Fruit fly (Drosophila melanogaster) whole organism, pupa: ENCODE data around the gene CG7840.

Experiments
- CG10348 ChIP-seq: fragments of 200-800 bp; sonication (Bioruptor generic); IDR thresholded peaks from 2 replicates; pipeline ENCODE4 v1.3.6; 2022; ENCODE audit warnings: missing biosample characterization, missing genetic modification characterization
- CG12605 ChIP-seq: fragments of 200-800 bp; sonication (Bioruptor generic); IDR thresholded peaks from 2 replicates; pipeline ENCODE4 v1.3.6; 2022; ENCODE audit warnings: missing biosample characterization, missing genetic modification characterization
- CG13204 ChIP-seq: fragments of 200-800 bp; sonication (Bioruptor generic); optimal IDR thresholded peaks from 2 replicates; lab custom pipeline; 2018; ENCODE audit warnings: missing biosample characterization, mild to moderate bottlenecking, missing genetic modification characterization, moderate library complexity
- CG14655 ChIP-seq: fragments of 200-800 bp; sonication (Bioruptor generic); optimal IDR thresholded peaks from 3 replicates; lab custom pipeline; 2017; ENCODE audit warnings: mild to moderate bottlenecking, missing biosample characterization, missing genetic modification reagents, missing genetic modification characterization
- CG15710 ChIP-seq: fragments of 200-800 bp; sonication (Bioruptor generic); optimal IDR thresholded peaks from 2 replicates; lab custom pipeline; 2018; ENCODE audit warnings: missing biosample characterization, mild to moderate bottlenecking, missing genetic modification characterization, moderate library complexity
- CG17806 ChIP-seq: fragments of 200-800 bp; sonication (Bioruptor generic); optimal IDR thresholded peaks from 2 replicates; lab custom pipeline; 2018; ENCODE audit warnings: missing biosample characterization, mild to moderate bottlenecking, missing genetic modification characterization, moderate library complexity
- CG32121 ChIP-seq: fragments of 200-800 bp; sonication (Bioruptor generic); IDR thresholded peaks from 2 replicates; pipeline ENCODE4 v1.3.6; 2022; ENCODE audit warnings: missing biosample characterization, missing genetic modification characterization
- CG34367 ChIP-seq: fragments of 200-800 bp; sonication (Bioruptor generic); optimal IDR thresholded peaks from 2 replicates; lab custom pipeline; 2018; ENCODE audit warnings: missing biosample characterization, mild to moderate bottlenecking, missing genetic modification characterization
- CG4496 ChIP-seq: fragments of 200-800 bp; sonication (Bioruptor generic); IDR thresholded peaks from 3 replicates; pipeline ENCODE4 v1.3.6; 2022; ENCODE audit warnings: missing biosample characterization, missing genetic modification characterization
- CG8159 ChIP-seq: fragments of 200-800 bp; sonication (Bioruptor generic); optimal IDR thresholded peaks from 3 replicates; lab custom pipeline; 2018; ENCODE audit warnings: missing biosample characterization, mild to moderate bottlenecking, missing genetic modification characterization, moderate library complexity
- CG8301 ChIP-seq: fragments of 200-800 bp; sonication (Bioruptor generic); optimal IDR thresholded peaks from 2 replicates; lab custom pipeline; 2018; ENCODE audit warnings: missing biosample characterization, mild to moderate bottlenecking, missing genetic modification characterization
- CG9948 ChIP-seq: fragments of 200-800 bp; sonication (Bioruptor generic); optimal IDR thresholded peaks from 2 replicates; lab custom pipeline; 2018; ENCODE audit warnings: missing biosample characterization, mild to moderate bottlenecking, missing genetic modification characterization, moderate library complexity
- D1 ChIP-seq: fragments of 200-800 bp; sonication (Bioruptor generic); optimal IDR thresholded peaks from 2 replicates; lab custom pipeline; 2018; ENCODE audit warnings: missing biosample characterization, mild to moderate bottlenecking, missing genetic modification characterization, moderate library complexity
- EcR ChIP-seq: fragments of 200-800 bp; sonication (Bioruptor generic); optimal IDR thresholded peaks from 3 replicates; lab custom pipeline; 2019; ENCODE audit warnings: missing biosample characterization, missing genetic modification characterization, mild to moderate bottlenecking, moderate library complexity, missing genetic modification reagents
- Ets98B ChIP-seq: fragments of 200-800 bp; sonication (Bioruptor generic); IDR thresholded peaks from 2 replicates; pipeline ENCODE4 v1.3.6; 2022; ENCODE audit warnings: missing biosample characterization, missing genetic modification characterization
- Pif1A ChIP-seq: fragments of 200-800 bp; sonication (Bioruptor generic); optimal IDR thresholded peaks from 3 replicates; lab custom pipeline; 2016; ENCODE audit warnings: missing biosample characterization, missing genetic modification characterization
- Pif1B ChIP-seq: fragments of 200-800 bp; sonication (Bioruptor generic); optimal IDR thresholded peaks from 3 replicates; lab custom pipeline; 2016; ENCODE audit warnings: missing biosample characterization, missing genetic modification characterization
- Snoo ChIP-seq: fragments of 200-800 bp; sonication (Bioruptor generic); optimal IDR thresholded peaks from 3 replicates; lab custom pipeline; 2017; ENCODE audit warnings: missing biosample characterization, mild to moderate bottlenecking, missing genetic modification characterization, inconsistent platforms
- fd96Ca ChIP-seq: fragments of 200-800 bp; sonication (Bioruptor generic); IDR thresholded peaks from 3 replicates; pipeline ENCODE4 v1.3.6; 2022; ENCODE audit warnings: missing biosample characterization, missing genetic modification characterization
- gl ChIP-seq: fragments of 200-800 bp; sonication (Bioruptor generic); optimal IDR thresholded peaks from 2 replicates; lab custom pipeline; 2018; ENCODE audit warnings: missing biosample characterization, mild to moderate bottlenecking, missing genetic modification characterization
- rn ChIP-seq: fragments of 200-800 bp; sonication (Bioruptor generic); IDR thresholded peaks from 2 replicates; pipeline ENCODE4 v1.3.6; 2022; ENCODE audit warnings: missing biosample characterization, missing genetic modification characterization

CG7840 gene

dm6 chr2L:8274127-8274526, 31.3 kb upstream of the CG7840 start:
- TF ChIP-seq Pif1A: no peak
- TF ChIP-seq gl: no peak
- TF ChIP-seq Ets98B: no peak
- TF ChIP-seq CG8301 (tag; lab: Kevin White, UChicago): no peak
- TF ChIP-seq CG15710 (tag; lab: Kevin White, UChicago): no peak
- no peak for TF ChIP-seq Snoo (tag; lab: Kevin White, UChicago)
- TF ChIP-seq fd96Ca (GFP tag; lab: Robert Waterston, UW): no peak
- no peak for TF ChIP-seq EcR (GFP tag; lab: Kevin White, UChicago)
- no peak for TF ChIP-seq CG10348 (GFP tag; lab: Robert Waterston, UW)
- TF ChIP-seq rn (GFP tag; lab: Robert Waterston, UW): no peak
- TF ChIP-seq, all 21 proteins: peak for 0

dm6 chr2L:8274958-8275584, 30.3 kb upstream of the CG7840 start:
- TF ChIP-seq Pif1A (peak; percentile 49), CG17806 (tag; lab: Kevin White, UChicago) (peak; percentile 77), CG32121 (GFP tag; lab: Robert Waterston, UW) (peak; percentile 74), Ets98B (peak; percentile 51), fd96Ca (GFP tag; lab: Robert Waterston, UW) (no peak), CG10348 (GFP tag; lab: Robert Waterston, UW) (no peak), CG34367 (tag; lab: Kevin White, UChicago) (peak; percentile 64), rn (GFP tag; lab: Robert Waterston, UW) (peak; percentile 42; the same call in 1 of the 2 replicates), Snoo (tag; lab: Kevin White, UChicago) (peak; percentile 30), D1 (tag; lab: Kevin White, UChicago) (peak; percentile 22), CG8301 (tag; lab: Kevin White, UChicago) (peak; percentile 75), CG4496 (GFP tag; lab: Robert Waterston, UW) (peak; percentile 79), CG9948 (tag; lab: Kevin White, UChicago) (peak; percentile 72), CG13204 (GFP tag; lab: Kevin White, UChicago) (no peak), Pif1B (GFP tag; lab: Kevin White, UChicago) (peak; percentile 35), EcR (GFP tag; lab: Kevin White, UChicago) (no peak), gl (no peak), CG8159 (tag; lab: Kevin White, UChicago) (peak; percentile 79), CG15710 (tag; lab: Kevin White, UChicago) (peak; percentile 74), CG14655 (GFP tag; lab: Kevin White, UChicago) (peak; percentile 80), CG12605 (GFP tag; lab: Robert Waterston, UW) (peak; percentile 82)

- TF ChIP-seq Snoo (tag; lab: Kevin White, UChicago) (no peak), Pif1B (GFP tag; lab: Kevin White, UChicago) (no peak), rn (GFP tag; lab: Robert Waterston, UW) (no peak), CG14655 (GFP tag; lab: Kevin White, UChicago) (no peak), CG15710 (tag; lab: Kevin White, UChicago) (no peak), CG12605 (GFP tag; lab: Robert Waterston, UW) (no peak), CG17806 (tag; lab: Kevin White, UChicago) (no peak), gl (no peak), CG4496 (GFP tag; lab: Robert Waterston, UW) (no peak), Pif1A (no peak), CG8301 (tag; lab: Kevin White, UChicago) (no peak), fd96Ca (GFP tag; lab: Robert Waterston, UW) (no peak), D1 (tag; lab: Kevin White, UChicago) (no peak), CG34367 (tag; lab: Kevin White, UChicago) (no peak), CG13204 (GFP tag; lab: Kevin White, UChicago) (no peak), CG8159 (tag; lab: Kevin White, UChicago) (no peak), CG32121 (GFP tag; lab: Robert Waterston, UW) (no peak), Ets98B (no peak), CG10348 (GFP tag; lab: Robert Waterston, UW) (no peak), CG9948 (tag; lab: Kevin White, UChicago) (no peak)
These were observed 29.1 kb upstream of the CG7840 start for dm6 chr2L:8276287-8276686.

dm6 chr2L:8276880-8277279, 28.5 kb upstream of the CG7840 start:
- TF ChIP-seq CG10348 (GFP tag; lab: Robert Waterston, UW) (no peak), Pif1B (GFP tag; lab: Kevin White, UChicago) (no peak), EcR (GFP tag; lab: Kevin White, UChicago) (no peak), CG8159 (tag; lab: Kevin White, UChicago) (no peak), fd96Ca (GFP tag; lab: Robert Waterston, UW) (no peak), CG15710 (tag; lab: Kevin White, UChicago) (no peak), CG13204 (GFP tag; lab: Kevin White, UChicago) (no peak), Snoo (tag; lab: Kevin White, UChicago) (no peak), CG32121 (GFP tag; lab: Robert Waterston, UW) (no peak), CG8301 (tag; lab: Kevin White, UChicago) (no peak), rn (GFP tag; lab: Robert Waterston, UW) (no peak), Pif1A (no peak), D1 (tag; lab: Kevin White, UChicago) (no peak), CG17806 (tag; lab: Kevin White, UChicago) (no peak), CG34367 (tag; lab: Kevin White, UChicago) (no peak), CG9948 (tag; lab: Kevin White, UChicago) (no peak)

- TF ChIP-seq CG15710 (tag; lab: Kevin White, UChicago) (peak; percentile 98), Ets98B (peak; percentile 99), Snoo (tag; lab: Kevin White, UChicago) (peak; percentile 99), Pif1A (peak; percentile 99), CG14655 (GFP tag; lab: Kevin White, UChicago) (peak; percentile 99), gl (peak; percentile 93), CG12605 (GFP tag; lab: Robert Waterston, UW) (peak; percentile 100), CG34367 (tag; lab: Kevin White, UChicago) (peak; percentile 97), Pif1B (GFP tag; lab: Kevin White, UChicago) (peak; percentile 100), CG8301 (tag; lab: Kevin White, UChicago) (peak; percentile 98), CG17806 (tag; lab: Kevin White, UChicago) (peak; percentile 99), CG4496 (GFP tag; lab: Robert Waterston, UW) (peak; percentile 99), rn (GFP tag; lab: Robert Waterston, UW) (peak; percentile 99), CG8159 (tag; lab: Kevin White, UChicago) (peak; percentile 98), EcR (GFP tag; lab: Kevin White, UChicago) (peak; percentile 81), CG10348 (GFP tag; lab: Robert Waterston, UW) (peak; percentile 93), fd96Ca (GFP tag; lab: Robert Waterston, UW) (peak; percentile 98), CG9948 (tag; lab: Kevin White, UChicago) (peak; percentile 98), D1 (tag; lab: Kevin White, UChicago) (peak; percentile 98), CG13204 (GFP tag; lab: Kevin White, UChicago) (peak; percentile 92), CG32121 (GFP tag; lab: Robert Waterston, UW) (peak; percentile 100)
- TF ChIP-seq, all 21 proteins: peak for 21
These were observed 27.7 kb upstream of the CG7840 start for dm6 chr2L:8277561-8278201.
